Worm (Caenorhabditis elegans) whole organism, late embryonic: ENCODE results near the gene cbp-1.

ENCODE experiments used
- pax-1 ChIP-seq: fragments of 150-350 bp; optimal IDR thresholded peaks from 2 replicates; lab custom pipeline; 2014; ENCODE audit warnings: missing biosample characterization, missing genetic modification characterization
- ref-2 ChIP-seq: sonication (generic microtip); optimal IDR thresholded peaks from 2 replicates; lab custom pipeline; 2016; ENCODE audit warnings: missing genetic modification characterization, missing compliant biosample characterization

ce11 chrIII:9746665-9747064 is 19.6 kb upstream of the cbp-1 start:
- no peak for TF ChIP-seq ref-2 (tag; lab: Kevin White, UChicago)
- TF ChIP-seq pax-1 (tag; lab: Kevin White, UChicago), result no peak
